Fruit fly (Drosophila melanogaster): ENCODE data around the gene exex.

DNA sequence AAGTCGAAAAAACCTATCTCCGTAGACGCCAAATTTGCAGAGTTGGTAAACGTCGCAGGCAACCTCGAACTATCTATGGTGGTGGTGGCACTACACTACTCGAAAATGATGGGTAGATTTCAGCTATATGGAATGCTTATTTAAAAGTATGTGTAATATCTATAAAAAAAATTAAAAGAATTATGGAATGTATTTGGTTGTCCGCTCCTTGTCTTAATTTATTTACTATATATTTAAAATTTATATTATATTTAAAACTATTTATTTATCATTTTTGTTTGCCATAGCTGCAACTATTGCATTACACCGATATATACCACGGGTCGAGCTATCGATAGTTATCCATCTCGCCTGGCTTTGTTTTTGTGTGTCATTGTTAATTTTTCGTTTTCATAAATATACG is 28.1 kb downstream of the exex start, which contains the start of the genes HP4 and CG8209:
- no peak for TF ChIP-seq CrebA (GFP tag; optimal IDR thresholded peaks at IDR 0.05; ENCODE audit: borderline replicate concordance)
- TF ChIP-seq Hr83 (GFP tag; optimal IDR thresholded peaks at IDR 0.05; ENCODE audit: poor library complexity, severe bottlenecking) = peak; percentile 75
- no peak for TF ChIP-seq Abd-B (GFP tag; optimal IDR thresholded peaks at IDR 0.05)
- no peak for TF ChIP-seq dl (GFP tag; optimal IDR thresholded peaks at IDR 0.05; ENCODE audit: insufficient read depth in 1 of 2, partially characterized antibody in 2 of 2)
- TF ChIP-seq sv (GFP tag; optimal IDR thresholded peaks at IDR 0.05) = peak; percentile 75
- TF ChIP-seq Myc (optimal IDR thresholded peaks at IDR 0.05) = no peak
- TF ChIP-seq usp (GFP tag; optimal IDR thresholded peaks at IDR 0.05) = no peak
- no peak for TF ChIP-seq tai (GFP tag; optimal IDR thresholded peaks at IDR 0.05)
- TF ChIP-seq h (GFP tag; optimal IDR thresholded peaks at IDR 0.05) = peak; percentile 7
- TF ChIP-seq fru (GFP tag; optimal IDR thresholded peaks at IDR 0.05) = peak; percentile 77
- peak; percentile 73 for TF ChIP-seq Jra (GFP tag; optimal IDR thresholded peaks at IDR 0.05)
- TF ChIP-seq Hr78 (GFP tag; optimal IDR thresholded peaks at IDR 0.05) = no peak
- TF ChIP-seq jim (GFP tag; optimal IDR thresholded peaks at IDR 0.05) = no peak
